Fruit fly (Drosophila melanogaster): ENCODE results near the gene Rpt2.

Gene Rpt2

dm6 chr3R:23889922-23890321, 41.4 kb downstream of the Rpt2 start, which contains the start of gene Pli (continued):
- TF ChIP-seq Stat92E (GFP tag; optimal IDR thresholded peaks at IDR 0.05) (peak in 1 of 3 experiments; percentile 68), ken (GFP tag; IDR thresholded peaks at IDR 0.05) (no peak), Pdp1 (GFP tag; optimal IDR thresholded peaks at IDR 0.05) (peak in 1 of 2 experiments; percentile 78), kah (GFP tag; optimal IDR thresholded peaks at IDR 0.05) (peak; percentile 73), CG17912 (GFP tag; optimal IDR thresholded peaks at IDR 0.05) (peak; percentile 30), CG8359 (GFP tag; optimal IDR thresholded peaks at IDR 0.05; ENCODE audit: borderline replicate concordance) (peak; percentile 19), CG8290 (GFP tag; optimal IDR thresholded peaks at IDR 0.05) (no peak), CG8290 (tag; optimal IDR thresholded peaks at IDR 0.05) (peak in 1 of 2 experiments; percentile 77), CG15514 (GFP tag; optimal IDR thresholded peaks at IDR 0.05) (peak; percentile 91), pzg (GFP tag; optimal IDR thresholded peaks at IDR 0.05) (peak; percentile 98), al (GFP tag; IDR thresholded peaks at IDR 0.05) (no peak), CG4424 (GFP tag; optimal IDR thresholded peaks at IDR 0.05) (peak; percentile 9), sug (tag; optimal IDR thresholded peaks at IDR 0.05) (peak; percentile 58), ftz-f1 (GFP tag; optimal IDR thresholded peaks at IDR 0.05) (peak; percentile 2), Sry-β (GFP tag; optimal IDR thresholded peaks at IDR 0.05) (no peak), Dek (tag; optimal IDR thresholded peaks at IDR 0.05) (peak; percentile 36), unpg (GFP tag; optimal IDR thresholded peaks at IDR 0.05) (peak; percentile 21), CG8924 (tag; optimal IDR thresholded peaks at IDR 0.05) (peak; percentile 62), ash1 (GFP tag; optimal IDR thresholded peaks at IDR 0.05) (peak; percentile 58), CG6654 (GFP tag; optimal IDR thresholded peaks at IDR 0.05) (no peak), CG30403 (GFP tag; optimal IDR thresholded peaks at IDR 0.05) (no peak), BEAF-32 (GFP tag; optimal IDR thresholded peaks at IDR 0.05) (peak; percentile 47), CG14441 (GFP tag; IDR thresholded peaks at IDR 0.05) (no peak), Med (GFP tag) (peak; percentile 87), sd (tag; optimal IDR thresholded peaks at IDR 0.05) (peak; percentile 49), CG12299 (tag; optimal IDR thresholded peaks at IDR 0.05) (no peak), CG16813 (GFP tag; IDR thresholded peaks at IDR 0.05; ENCODE audit: partially characterized antibody) (no peak), tna (GFP tag; IDR thresholded peaks at IDR 0.05; ENCODE audit: partially characterized antibody) (no peak), CG4707 (GFP tag; optimal IDR thresholded peaks at IDR 0.05) (peak; percentile 8), Myb (GFP tag; optimal IDR thresholded peaks at IDR 0.05) (peak; percentile 59), Hr78 (GFP tag; optimal IDR thresholded peaks at IDR 0.05) (peak in 1 of 2 experiments; percentile 5), Nf-YC (tag; optimal IDR thresholded peaks at IDR 0.05) (peak; percentile 46), scrt (GFP tag; optimal IDR thresholded peaks at IDR 0.05) (peak; percentile 30), HmgD (GFP tag; optimal IDR thresholded peaks at IDR 0.05) (peak; percentile 22), CG15601 (tag; optimal IDR thresholded peaks at IDR 0.05) (peak; percentile 49), H2.0 (GFP tag; IDR thresholded peaks at IDR 0.05) (no peak), CG9727 (GFP tag; optimal IDR thresholded peaks at IDR 0.05) (peak; percentile 3), lab (GFP tag; optimal IDR thresholded peaks at IDR 0.05) (peak; percentile 49), lbe (GFP tag; optimal IDR thresholded peaks at IDR 0.05) (peak; percentile 44), CG33557 (GFP tag; optimal IDR thresholded peaks at IDR 0.05) (peak; percentile 2), dm (GFP tag; optimal IDR thresholded peaks at IDR 0.05) (peak; percentile 7), Six4 (GFP tag; optimal IDR thresholded peaks at IDR 0.05) (no peak), CG9797 (GFP tag; optimal IDR thresholded peaks at IDR 0.05) (peak; percentile 93), insv (GFP tag; optimal IDR thresholded peaks at IDR 0.05) (peak in 1 of 2 experiments; percentile 48), CG42726 (GFP tag; IDR thresholded peaks at IDR 0.05; ENCODE audit: partially characterized antibody) (no peak), en (GFP tag; optimal IDR thresholded peaks at IDR 0.05) (no peak), ssp (GFP tag; IDR thresholded peaks at IDR 0.05) (no peak), gcm (GFP tag; optimal IDR thresholded peaks at IDR 0.05) (peak; percentile 72), CG17359 (tag; optimal IDR thresholded peaks at IDR 0.05) (peak; percentile 12)

Data from whole organism, embryonic.